Fruit fly (Drosophila melanogaster) Kc167 (cell line): Measurements from ENCODE around the gene CG31191.

Source experiments
- Myc ChIP-seq: fragments of >200 bp; optimal IDR thresholded peaks from 2 replicates; lab custom pipeline; 2017; ENCODE audit warnings: missing external identifiers
- Sin3A ChIP-seq: fragments of >200 bp; optimal IDR thresholded peaks from 2 replicates; lab custom pipeline; 2018; ENCODE audit warnings: missing external identifiers
- h ChIP-seq: fragments of >200 bp; optimal IDR thresholded peaks from 3 replicates; lab custom pipeline; 2018; ENCODE audit warnings: missing external identifiers
- insv ChIP-seq: fragments of >200 bp; optimal IDR thresholded peaks from 3 replicates; lab custom pipeline; 2018; ENCODE audit warnings: missing external identifiers
- psq ChIP-seq: fragments of >200 bp; optimal IDR thresholded peaks from 2 replicates; lab custom pipeline; 2017; ENCODE audit warnings: missing external identifiers
- ttk ChIP-seq: sonication (Bioruptor generic); optimal IDR thresholded peaks from 2 replicates; lab custom pipeline; 2017; ENCODE audit warnings: missing external identifiers

The CG31191 gene

DNA sequence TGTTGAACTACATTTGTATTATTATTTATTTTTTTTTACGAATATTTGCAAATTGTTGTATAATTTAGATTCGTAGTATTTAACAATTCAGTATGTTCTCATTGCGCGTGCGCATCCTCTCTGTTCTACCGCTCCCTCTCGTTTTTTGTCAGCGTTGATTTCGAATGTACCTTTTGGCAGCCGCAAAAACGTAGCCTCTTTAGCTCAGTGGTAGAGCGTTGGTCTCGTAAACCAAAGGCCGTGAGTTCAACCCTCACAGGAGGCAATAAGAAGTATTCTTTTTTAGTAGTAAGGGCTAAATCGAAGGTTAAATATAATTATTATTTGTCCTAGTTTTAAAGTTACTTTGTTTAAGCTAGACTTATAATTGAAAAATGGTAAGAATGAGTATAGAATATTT lies 54.8 kb downstream of the CG31191 start:
- TF ChIP-seq Sin3A (lab: Kevin White, UChicago) (no peak), insv (lab: Kevin White, UChicago) (no peak), psq (lab: Kevin White, UChicago) (no peak), h (lab: Kevin White, UChicago) (no peak)

DNA sequence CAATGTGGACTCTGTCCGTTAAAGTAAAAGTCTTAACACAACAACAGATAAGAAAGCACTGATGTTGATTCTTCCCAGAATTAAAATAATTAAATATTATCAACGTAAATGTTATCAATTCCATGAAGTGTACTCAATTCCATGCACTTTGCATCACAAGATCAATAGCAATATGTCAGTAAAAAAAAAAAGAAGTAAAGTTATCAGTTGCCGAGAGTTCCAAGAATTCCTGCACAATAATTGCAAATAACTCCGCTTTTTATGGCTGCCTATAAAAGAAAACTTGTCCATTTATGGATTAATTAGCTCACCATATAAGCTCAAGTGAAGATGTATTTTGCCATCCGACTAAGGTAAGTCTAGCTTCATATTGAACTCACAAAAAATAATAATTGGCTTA lies 67.9 kb downstream of the CG31191 start, which contains the start of gene TotZ:
TSS of gene TotZ (plus strand) at position 301 of the 400 bp plus-strand sequence.
- TF ChIP-seq Sin3A (lab: Kevin White, UChicago) (no peak), ttk (lab: Kevin White, UChicago) (no peak), Myc (lab: Kevin White, UChicago) (no peak), insv (lab: Kevin White, UChicago) (no peak), psq (lab: Kevin White, UChicago) (no peak), h (lab: Kevin White, UChicago) (no peak)

DNA sequence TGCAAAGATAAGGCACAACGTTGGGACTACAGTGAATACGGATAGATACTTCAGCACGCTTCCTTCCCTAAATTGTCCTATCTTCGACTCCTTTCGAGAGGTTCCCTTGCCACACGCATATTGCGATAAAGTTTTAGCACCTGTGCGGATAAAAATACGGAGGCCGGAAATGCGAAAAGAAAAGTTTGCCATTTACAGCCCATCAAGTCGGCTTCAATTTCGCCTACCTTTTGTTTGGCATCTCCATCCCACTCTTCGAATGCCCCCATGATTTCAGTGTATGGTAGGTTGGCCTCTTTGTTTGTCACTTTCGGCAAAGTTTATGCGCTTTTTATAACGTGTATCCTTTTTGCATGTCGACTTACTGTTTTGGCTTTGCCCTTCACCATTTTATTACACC lies 68.7 kb downstream of the CG31191 start:
- TF ChIP-seq Sin3A (lab: Kevin White, UChicago), result no peak
- no peak for TF ChIP-seq psq (lab: Kevin White, UChicago)

DNA sequence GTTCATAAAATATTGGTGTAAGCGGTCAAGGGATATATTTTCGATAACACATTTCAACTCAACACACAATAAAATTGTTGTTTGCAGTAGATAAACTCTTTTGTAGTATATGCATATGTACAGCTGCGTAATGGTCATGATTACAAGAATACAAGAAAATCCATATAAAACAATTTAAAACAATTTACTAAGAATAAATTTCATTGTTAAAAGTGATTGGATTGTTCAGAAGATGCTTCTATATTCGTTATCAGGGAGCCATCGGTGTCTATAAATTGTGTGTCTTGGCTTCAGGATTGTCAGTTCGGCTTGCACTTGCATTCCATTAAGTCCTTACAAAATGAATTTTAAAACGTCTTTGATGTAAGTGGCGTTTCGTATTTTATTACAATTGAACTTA lies 71.7 kb downstream of the CG31191 start, which contains the start of gene TotB:
TSS of gene TotB (plus strand) at position 301 of the 400 bp plus-strand sequence.
- TF ChIP-seq h (lab: Kevin White, UChicago), result no peak
- TF ChIP-seq psq (lab: Kevin White, UChicago), result no peak
- TF ChIP-seq insv (lab: Kevin White, UChicago), result no peak
- no peak for TF ChIP-seq ttk (lab: Kevin White, UChicago)
- TF ChIP-seq Sin3A (lab: Kevin White, UChicago), result no peak
- no peak for TF ChIP-seq Myc (lab: Kevin White, UChicago)

DNA sequence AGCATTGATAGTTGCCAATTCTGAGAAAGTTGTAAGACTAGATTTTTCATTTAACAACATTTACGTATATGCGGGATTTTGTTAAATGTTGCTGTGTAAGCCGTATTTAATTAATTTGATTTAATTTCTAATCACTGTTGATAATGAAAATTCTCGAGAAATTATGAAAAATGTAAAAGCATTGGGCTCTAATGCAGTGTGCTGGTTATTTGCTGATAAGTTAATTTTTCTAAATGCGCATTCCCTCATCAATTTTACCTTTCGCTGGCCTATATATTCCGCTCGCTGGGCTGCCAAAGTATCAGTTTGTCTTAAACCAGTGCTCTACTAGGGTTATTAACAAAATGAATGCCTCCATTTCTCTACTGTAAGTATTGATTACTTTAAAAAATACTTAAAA lies 72.6 kb downstream of the CG31191 start, which contains the start of gene TotC:
TSS of gene TotC (plus strand) at position 301 of the 400 bp plus-strand sequence.
- TF ChIP-seq Myc (lab: Kevin White, UChicago), result no peak
- no peak for TF ChIP-seq h (lab: Kevin White, UChicago)
- no peak for TF ChIP-seq Sin3A (lab: Kevin White, UChicago)
- no peak for TF ChIP-seq ttk (lab: Kevin White, UChicago)
- TF ChIP-seq psq (lab: Kevin White, UChicago), result no peak
- no peak for TF ChIP-seq insv (lab: Kevin White, UChicago)

DNA sequence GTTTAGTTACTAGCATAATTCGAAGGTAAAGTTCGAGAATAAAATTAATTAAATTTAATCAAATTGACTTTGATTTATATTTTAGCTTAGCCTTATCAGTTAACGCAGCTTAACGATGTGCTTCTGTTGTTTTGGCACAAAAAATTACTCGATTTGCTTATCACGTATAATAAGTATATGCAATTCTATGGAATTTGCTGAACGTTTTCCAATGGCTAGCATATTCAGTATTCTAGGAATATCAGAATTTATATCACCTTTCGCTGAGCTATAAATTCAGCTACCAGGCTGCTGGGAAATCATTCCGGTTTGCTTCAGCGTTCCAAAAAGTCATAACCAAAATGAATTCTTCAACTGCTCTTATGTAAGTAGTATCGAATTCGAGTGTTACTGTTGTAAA lies 74.6 kb downstream of the CG31191 start, which contains the start of gene TotA:
TSS of gene TotA (plus strand) at position 301 of the 400 bp plus-strand sequence.
- no peak for TF ChIP-seq Sin3A (lab: Kevin White, UChicago)
- TF ChIP-seq ttk (lab: Kevin White, UChicago), result no peak
- no peak for TF ChIP-seq h (lab: Kevin White, UChicago)
- no peak for TF ChIP-seq psq (lab: Kevin White, UChicago)
- TF ChIP-seq insv (lab: Kevin White, UChicago), result no peak
- TF ChIP-seq Myc (lab: Kevin White, UChicago), result no peak

DNA sequence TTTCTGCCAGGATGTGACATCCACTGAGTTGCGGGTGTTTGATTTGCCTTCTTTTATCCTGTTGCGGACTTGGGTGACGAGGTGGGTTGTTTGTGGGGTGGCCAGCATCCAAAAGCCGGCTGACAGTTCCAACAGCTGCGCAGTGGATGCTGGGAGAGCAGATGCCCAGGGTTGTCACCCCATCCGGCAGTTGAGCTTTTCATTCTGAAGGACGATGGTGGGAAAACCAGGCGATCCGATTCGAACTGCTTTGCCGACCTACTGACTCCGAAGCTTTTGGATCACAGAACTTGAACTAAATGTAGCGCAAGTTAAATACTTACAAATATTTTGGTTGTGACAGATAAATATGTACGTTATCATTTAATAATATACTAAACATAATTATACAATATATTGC lies 79.1 kb downstream of the CG31191 start, which contains the start of gene KaiR1D:
TSS of gene KaiR1D (minus strand) at position 28 of the 400 bp plus-strand sequence.
- TF ChIP-seq Myc (lab: Kevin White, UChicago), result no peak
- no peak for TF ChIP-seq ttk (lab: Kevin White, UChicago)

DNA sequence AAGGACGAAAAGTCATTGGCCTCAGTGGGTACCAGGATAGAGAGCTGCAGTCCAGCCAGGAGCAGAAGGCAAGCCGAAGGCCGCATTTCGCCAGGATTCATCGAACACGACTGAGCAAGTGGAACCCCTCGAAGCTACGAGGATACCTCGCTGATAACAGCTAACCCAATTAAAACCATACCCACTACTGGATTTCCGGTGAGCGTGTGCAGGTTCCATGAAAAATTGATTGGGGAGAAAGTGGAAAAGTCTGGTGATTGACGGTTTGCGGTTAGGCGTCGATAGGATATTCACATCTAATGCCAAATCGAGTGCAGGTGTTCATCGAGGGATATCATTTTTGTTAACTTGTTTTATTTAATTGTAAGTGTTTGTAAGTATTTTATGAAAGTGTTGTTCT lies 85.5 kb downstream of the CG31191 start, which contains the start of gene Ir93a:
TSS of gene Ir93a (minus strand) at position 101 of the 400 bp plus-strand sequence.
- no peak for TF ChIP-seq psq (lab: Kevin White, UChicago)
- no peak for TF ChIP-seq Myc (lab: Kevin White, UChicago)
- TF ChIP-seq h (lab: Kevin White, UChicago), result no peak
